Fruit fly (Drosophila melanogaster): ENCODE results near the gene Acbp4.

Acbp4 gene

DNA sequence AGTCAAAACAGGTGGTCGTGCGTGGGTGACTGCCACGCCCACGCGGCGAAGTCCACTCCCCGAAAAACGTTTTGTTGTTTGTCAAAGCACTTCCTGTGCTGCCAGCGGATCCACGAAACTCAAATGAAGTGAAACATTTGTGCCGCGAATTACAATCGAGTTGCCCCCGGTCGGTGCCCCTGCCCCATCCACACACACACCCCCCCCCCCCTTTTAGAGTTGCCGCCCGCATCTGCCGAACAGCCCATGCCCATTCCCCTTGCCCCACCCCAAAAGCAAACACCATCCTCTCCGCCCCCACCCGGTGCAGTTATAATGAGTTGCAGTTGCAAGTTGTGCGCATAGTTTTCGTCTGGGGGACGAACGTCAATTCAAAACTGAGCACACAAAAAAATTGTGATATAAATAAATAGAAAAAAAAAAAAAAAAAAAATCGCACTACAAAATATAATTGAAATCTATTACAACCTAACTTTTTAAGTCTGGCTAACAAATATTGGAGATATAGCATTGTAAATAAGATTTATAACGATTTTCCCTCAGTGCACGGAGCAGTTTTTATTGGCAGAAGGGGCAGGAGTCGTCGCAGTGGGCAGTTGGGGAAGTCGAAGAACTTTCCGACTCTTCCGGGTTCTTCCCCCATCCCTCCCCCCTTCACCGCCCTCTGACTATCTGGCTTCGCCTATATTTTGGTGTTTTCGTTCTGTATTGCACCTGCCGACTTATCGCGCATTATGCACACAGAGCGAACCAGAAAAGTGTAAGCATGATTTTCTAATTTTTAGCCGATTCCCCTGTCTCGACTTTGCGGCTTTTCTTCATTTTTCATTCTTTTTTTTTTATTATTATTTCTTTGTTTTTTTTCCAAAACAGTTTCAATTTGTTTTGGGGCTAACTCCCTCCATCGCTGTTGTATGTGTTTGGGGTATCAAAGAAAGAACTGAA, 23.7 kb upstream of the Acbp4 start (continued):
- TF ChIP-seq pan (optimal IDR thresholded peaks at IDR 0.05) (no peak), pan (GFP tag; optimal IDR thresholded peaks at IDR 0.05 in 1 of 2, IDR thresholded peaks at IDR 0.05 in 1 of 2) (peak in 1 of 2 experiments; percentile 39), knrl (GFP tag; IDR thresholded peaks at IDR 0.05; ENCODE audit: partially characterized antibody) (no peak), CG7556 (GFP tag; optimal IDR thresholded peaks at IDR 0.05) (peak; percentile 15), Bteb2 (GFP tag; optimal IDR thresholded peaks at IDR 0.05) (no peak), CG3065 (GFP tag; optimal IDR thresholded peaks at IDR 0.05) (no peak), CG4282 (GFP tag; optimal IDR thresholded peaks at IDR 0.05) (no peak), sim (GFP tag; IDR thresholded peaks at IDR 0.05) (no peak), toy (GFP tag; IDR thresholded peaks at IDR 0.05) (no peak), Awh (GFP tag; IDR thresholded peaks at IDR 0.05) (no peak), CG10209 (GFP tag; optimal IDR thresholded peaks at IDR 0.05) (peak; percentile 53), CG13296 (GFP tag; optimal IDR thresholded peaks at IDR 0.05) (no peak), CG7928 (GFP tag; optimal IDR thresholded peaks at IDR 0.05) (no peak), kah (GFP tag; optimal IDR thresholded peaks at IDR 0.05) (peak; percentile 49), sens-2 (GFP tag; IDR thresholded peaks at IDR 0.05) (peak; percentile 44; the same call in 1 of the 2 replicates), TFAM (GFP tag; optimal IDR thresholded peaks at IDR 0.05) (peak; percentile 6), CG6654 (GFP tag; optimal IDR thresholded peaks at IDR 0.05) (no peak), CG17361 (GFP tag; IDR thresholded peaks at IDR 0.05) (peak; percentile 78), CG33557 (GFP tag; optimal IDR thresholded peaks at IDR 0.05) (peak; percentile 26), row (GFP tag; IDR thresholded peaks at IDR 0.05) (peak; percentile 75), CG10654 (GFP tag; optimal IDR thresholded peaks at IDR 0.05) (peak; percentile 19), HmgD (GFP tag; optimal IDR thresholded peaks at IDR 0.05) (no peak), wek (GFP tag; optimal IDR thresholded peaks at IDR 0.05) (no peak), CG5180 (GFP tag; optimal IDR thresholded peaks at IDR 0.05) (no peak), CG14667 (GFP tag; IDR thresholded peaks at IDR 0.05) (peak; percentile 64), CG16863 (GFP tag; optimal IDR thresholded peaks at IDR 0.05) (peak; percentile 39), B-H2 (GFP tag; optimal IDR thresholded peaks at IDR 0.05) (no peak), Dbx (GFP tag; IDR thresholded peaks at IDR 0.05) (no peak), Sox102F (GFP tag; optimal IDR thresholded peaks at IDR 0.05) (peak; percentile 73), CG1602 (GFP tag; optimal IDR thresholded peaks at IDR 0.05) (peak; percentile 74), HLH54F (GFP tag; optimal IDR thresholded peaks at IDR 0.05) (no peak), esg (GFP tag; conservative IDR thresholded peaks at IDR 0.05) (peak; percentile 39; the same call in 1 of the 2 replicates), sisA (GFP tag; IDR thresholded peaks at IDR 0.05) (peak; percentile 73), dm (GFP tag; optimal IDR thresholded peaks at IDR 0.05) (no peak), wdn (GFP tag; IDR thresholded peaks at IDR 0.05) (no peak), slou (GFP tag; optimal IDR thresholded peaks at IDR 0.05) (no peak), tna (GFP tag; IDR thresholded peaks at IDR 0.05; ENCODE audit: partially characterized antibody) (no peak), tin (GFP tag; optimal IDR thresholded peaks at IDR 0.05) (peak; percentile 62), CG8359 (GFP tag; optimal IDR thresholded peaks at IDR 0.05; ENCODE audit: borderline replicate concordance) (peak; percentile 38), run (tag; optimal IDR thresholded peaks at IDR 0.05) (no peak), Mad (GFP tag; optimal IDR thresholded peaks at IDR 0.05) (peak; percentile 23), en (GFP tag; optimal IDR thresholded peaks at IDR 0.05) (no peak), insv (GFP tag; optimal IDR thresholded peaks at IDR 0.05) (no peak), wor (GFP tag; IDR thresholded peaks at IDR 0.05) (peak; percentile 55; the same call in 1 of the 2 replicates), CG13775 (GFP tag; optimal IDR thresholded peaks at IDR 0.05) (peak; percentile 23), CG11723 (GFP tag; optimal IDR thresholded peaks at IDR 0.05) (no peak), CG16779 (GFP tag; IDR thresholded peaks at IDR 0.05) (no peak), hbn (GFP tag; IDR thresholded peaks at IDR 0.05; ENCODE audit: partially characterized antibody) (no peak), CG1603 (tag; optimal IDR thresholded peaks at IDR 0.05) (no peak), br (optimal IDR thresholded peaks at IDR 0.05) (no peak)

All from whole organism, embryonic.